Fruit fly (Drosophila melanogaster): ENCODE measurements around the gene AdipoR.

AdipoR gene

DNA sequence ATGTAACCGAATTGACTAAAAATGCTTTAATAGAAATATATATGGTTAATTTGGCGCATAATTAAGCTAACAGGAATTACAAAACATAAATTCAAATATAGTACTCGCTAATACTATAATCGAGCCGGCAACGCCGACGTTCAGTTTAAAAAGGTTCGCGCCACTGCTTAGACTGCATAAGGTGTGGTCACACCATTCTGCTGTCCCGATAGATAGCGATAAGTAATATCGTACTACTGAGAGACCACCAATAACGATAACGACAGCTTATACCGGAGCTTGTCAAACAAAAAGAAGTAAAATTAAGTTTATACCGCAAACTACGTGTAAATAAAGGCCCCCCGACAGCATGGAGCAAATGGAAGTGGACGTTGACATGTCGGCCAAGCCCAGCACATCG is 32.9 kb upstream of the AdipoR start, which contains the start of gene CSN6 (continued):
- TF ChIP-seq knrl (GFP tag; IDR thresholded peaks at IDR 0.05; ENCODE audit: partially characterized antibody) (peak; percentile 85), dm (GFP tag; optimal IDR thresholded peaks at IDR 0.05) (peak; percentile 8), CG10565 (GFP tag; optimal IDR thresholded peaks at IDR 0.05) (no peak), lmd (GFP tag; IDR thresholded peaks at IDR 0.05) (no peak), CG4424 (GFP tag; optimal IDR thresholded peaks at IDR 0.05) (no peak), Opbp (GFP tag; IDR thresholded peaks at IDR 0.05; ENCODE audit: partially characterized antibody) (peak; percentile 88), CG14441 (GFP tag; IDR thresholded peaks at IDR 0.05) (no peak), her (GFP tag; optimal IDR thresholded peaks at IDR 0.05) (peak; percentile 4), CG10267 (tag; optimal IDR thresholded peaks at IDR 0.05) (peak; percentile 61), CG16779 (GFP tag; IDR thresholded peaks at IDR 0.05) (0 out of 2 replicates have a peak, but pooled peaks have one; percentile 28), ftz-f1 (GFP tag; optimal IDR thresholded peaks at IDR 0.05) (peak; percentile 42), ato (GFP tag; IDR thresholded peaks at IDR 0.05; ENCODE audit: partially characterized antibody) (peak; percentile 86), CG31441 (GFP tag; IDR thresholded peaks at IDR 0.05) (no peak), CG7556 (GFP tag; optimal IDR thresholded peaks at IDR 0.05) (no peak), CG3847 (GFP tag; IDR thresholded peaks at IDR 0.05) (peak; percentile 49), tio (GFP tag; optimal IDR thresholded peaks at IDR 0.05) (no peak), CG15269 (tag; optimal IDR thresholded peaks at IDR 0.05) (no peak), pzg (GFP tag; optimal IDR thresholded peaks at IDR 0.05) (peak; percentile 99), CG3995 (GFP tag; optimal IDR thresholded peaks at IDR 0.05) (peak; percentile 15), CG13894 (tag; optimal IDR thresholded peaks at IDR 0.05) (peak; percentile 67), CG3407 (GFP tag; optimal IDR thresholded peaks at IDR 0.05) (no peak), CG4854 (GFP tag; optimal IDR thresholded peaks at IDR 0.05) (no peak), Max (GFP tag; optimal IDR thresholded peaks at IDR 0.05) (no peak), CG14860 (GFP tag; IDR thresholded peaks at IDR 0.05; ENCODE audit: partially characterized antibody) (peak; percentile 78), Spps (tag; optimal IDR thresholded peaks at IDR 0.05) (no peak), CG7745 (tag; optimal IDR thresholded peaks at IDR 0.05) (no peak), mld (GFP tag; IDR thresholded peaks at IDR 0.05; ENCODE audit: partially characterized antibody) (peak; percentile 75), CG2120 (GFP tag; optimal IDR thresholded peaks at IDR 0.05) (no peak), gfzf (GFP tag; optimal IDR thresholded peaks at IDR 0.05) (peak; percentile 72), grn (GFP tag; optimal IDR thresholded peaks at IDR 0.05) (peak; percentile 6), gro (GFP tag; optimal IDR thresholded peaks at IDR 0.05) (peak; percentile 63), ash1 (GFP tag; optimal IDR thresholded peaks at IDR 0.05) (no peak), zen (tag; optimal IDR thresholded peaks at IDR 0.05) (peak; percentile 27), CG6813 (GFP tag; optimal IDR thresholded peaks at IDR 0.05) (no peak), CG7963 (GFP tag; IDR thresholded peaks at IDR 0.05; ENCODE audit: partially characterized antibody) (peak; percentile 79), Nf-YC (tag; optimal IDR thresholded peaks at IDR 0.05) (peak; percentile 68), CG14710 (tag; optimal IDR thresholded peaks at IDR 0.05) (peak; percentile 99), Doc2 (GFP tag; IDR thresholded peaks at IDR 0.05) (no peak), CG42726 (GFP tag; IDR thresholded peaks at IDR 0.05; ENCODE audit: partially characterized antibody) (peak; percentile 92), Hey (tag; optimal IDR thresholded peaks at IDR 0.05) (no peak), HmgD (GFP tag; optimal IDR thresholded peaks at IDR 0.05) (peak; percentile 68), sisA (GFP tag; IDR thresholded peaks at IDR 0.05) (no peak), sqz (GFP tag; optimal IDR thresholded peaks at IDR 0.05) (no peak), CG17385 (GFP tag; optimal IDR thresholded peaks at IDR 0.05) (no peak), hth (optimal IDR thresholded peaks at IDR 0.05) (no peak), Fer1 (GFP tag; optimal IDR thresholded peaks at IDR 0.05) (peak; percentile 20), Ets65A (GFP tag) (peak; percentile 91), tgo (GFP tag; IDR thresholded peaks at IDR 0.05) (no peak), MBD-R2 (GFP tag; IDR thresholded peaks at IDR 0.05) (peak; percentile 93), CG11504 (tag; optimal IDR thresholded peaks at IDR 0.05) (no peak), CG2129 (GFP tag; IDR thresholded peaks at IDR 0.05; ENCODE audit: partially characterized antibody) (peak; percentile 58)
